Fruit fly (Drosophila melanogaster): Measurements from ENCODE around the gene Reepl1.

Reepl1 gene

dm6 chrX:11611056-11611644 is 38.6 kb downstream of the Reepl1 start:
- TF ChIP-seq svp (GFP tag) (no peak), vri (GFP tag; optimal IDR thresholded peaks at IDR 0.05) (no peak), Blimp-1 (GFP tag; optimal IDR thresholded peaks at IDR 0.05) (no peak), dac (GFP tag; optimal IDR thresholded peaks at IDR 0.05) (no peak), CG6854 (GFP tag; optimal IDR thresholded peaks at IDR 0.05) (peak; percentile 19), fkh (GFP tag; optimal IDR thresholded peaks at IDR 0.05) (peak; percentile 24), Eip78C (GFP tag) (peak; percentile 27), Smox (GFP tag; optimal IDR thresholded peaks at IDR 0.05) (no peak), CG6808 (GFP tag; optimal IDR thresholded peaks at IDR 0.05) (no peak), ss (GFP tag; optimal IDR thresholded peaks at IDR 0.05) (peak in 1 of 2 experiments; percentile 44), CG6163 (GFP tag; IDR thresholded peaks at IDR 0.05) (peak; percentile 28; the same call in 1 of the 3 replicates), CG15336 (GFP tag; IDR thresholded peaks at IDR 0.05) (0 out of 2 replicates have a peak, but pooled peaks have one; percentile 10)

DNA sequence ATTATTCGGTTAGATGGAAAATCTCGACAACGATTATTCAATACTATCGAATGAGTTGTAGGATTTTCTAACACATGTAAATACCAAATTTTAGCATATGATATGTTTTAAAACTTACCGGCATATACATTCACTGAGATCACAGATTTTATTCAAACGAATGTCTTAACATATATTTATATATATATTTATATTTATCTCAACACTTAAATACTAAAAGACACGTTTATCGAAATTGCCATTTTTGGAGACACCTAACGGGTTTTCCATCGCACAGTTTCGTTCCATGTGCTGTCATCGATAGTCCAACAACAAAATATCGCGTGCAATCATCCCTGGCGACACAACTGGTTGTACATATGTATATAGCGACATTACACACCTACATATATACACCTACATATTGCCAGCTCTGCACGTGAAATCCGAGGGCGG is 39.2 kb downstream of the Reepl1 start, which contains the start of the genes CG2247 and CG1703:
Gene CG2247, minus strand, starts transcription at position 8 of the 435 bp plus-strand sequence.
Gene CG1703, plus strand, starts transcription at position 283 of the 435 bp plus-strand sequence.
- TF ChIP-seq esn (GFP tag; optimal IDR thresholded peaks at IDR 0.05) (no peak), CG8319 (GFP tag; optimal IDR thresholded peaks at IDR 0.05) (no peak), CG11294 (GFP tag; IDR thresholded peaks at IDR 0.05) (no peak), lz (GFP tag; optimal IDR thresholded peaks at IDR 0.05) (no peak), CG31627 (GFP tag; optimal IDR thresholded peaks at IDR 0.05) (no peak)

DNA sequence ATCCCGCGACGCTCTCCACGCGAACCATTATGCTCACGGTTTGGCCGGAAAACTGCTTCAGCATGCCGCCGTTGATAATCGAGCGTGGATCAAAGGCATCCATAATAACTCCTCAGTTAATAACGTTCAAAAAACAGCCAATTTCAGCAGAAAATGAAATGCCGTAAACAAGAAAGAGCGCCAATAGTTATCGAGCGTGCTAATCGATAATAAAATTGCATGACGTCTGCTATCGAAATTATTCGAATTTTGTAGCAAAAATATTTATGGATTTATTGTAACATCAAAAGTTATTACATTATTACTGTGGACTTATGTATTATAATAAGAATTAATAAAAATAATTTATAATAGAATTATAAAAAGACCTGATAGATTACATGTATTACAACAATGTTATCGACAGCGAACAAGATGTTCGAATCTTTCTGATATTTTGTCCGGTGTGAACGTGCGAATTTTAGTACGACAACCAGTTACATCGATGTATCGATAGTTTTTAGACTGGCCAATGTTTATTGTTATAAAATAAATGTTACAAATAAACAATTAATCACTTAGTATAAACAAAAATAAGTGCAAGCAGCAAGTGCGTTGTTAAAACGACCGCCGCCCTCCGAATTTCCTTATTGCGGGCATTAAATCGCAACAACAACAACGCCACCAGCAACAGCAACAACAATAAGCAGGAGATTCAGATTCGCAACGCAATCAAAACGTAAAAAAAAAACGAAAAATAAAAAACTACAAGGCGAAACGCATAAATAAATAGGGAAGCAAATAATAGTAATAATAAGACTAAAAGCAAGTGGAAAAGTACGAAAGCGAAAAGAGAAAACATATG is 43.4 kb downstream of the Reepl1 start, which contains the start of the genes RPA3 and Met:
Gene RPA3, minus strand, starts transcription at position 189 of the 844 bp plus-strand sequence.
Gene Met, plus strand, starts transcription at position 473 of the 844 bp plus-strand sequence.
- TF ChIP-seq CG7368 (GFP tag; optimal IDR thresholded peaks at IDR 0.05) = no peak
- no peak for TF ChIP-seq net (GFP tag; optimal IDR thresholded peaks at IDR 0.05)
- peak; percentile 47 for TF ChIP-seq fkh (GFP tag; optimal IDR thresholded peaks at IDR 0.05)
- no peak for TF ChIP-seq Smox (GFP tag; optimal IDR thresholded peaks at IDR 0.05)
- 0 out of 3 replicates have a peak, but pooled peaks have one; percentile 17 for TF ChIP-seq eg (GFP tag; IDR thresholded peaks at IDR 0.05)
- no peak for TF ChIP-seq CG31627 (GFP tag; optimal IDR thresholded peaks at IDR 0.05)
- TF ChIP-seq salr (GFP tag; optimal IDR thresholded peaks at IDR 0.05) = no peak
- no peak for TF ChIP-seq Met (GFP tag; optimal IDR thresholded peaks at IDR 0.05)
- TF ChIP-seq achi (GFP tag; optimal IDR thresholded peaks at IDR 0.05) = no peak
- peak; percentile 46 for TF ChIP-seq Eip78C (GFP tag)
- no peak for TF ChIP-seq CG11902 (GFP tag; optimal IDR thresholded peaks at IDR 0.05)
- TF ChIP-seq CG8632 (GFP tag; optimal IDR thresholded peaks at IDR 0.05) = no peak
- TF ChIP-seq fd59A (GFP tag; optimal IDR thresholded peaks at IDR 0.05) = no peak
- TF ChIP-seq spab (GFP tag; optimal IDR thresholded peaks at IDR 0.05) = no peak
- peak; percentile 56 for TF ChIP-seq CG6808 (GFP tag; optimal IDR thresholded peaks at IDR 0.05)
- no peak for TF ChIP-seq CG9139 (GFP tag; optimal IDR thresholded peaks at IDR 0.05)
- peak; percentile 46 for TF ChIP-seq dsx (GFP tag; optimal IDR thresholded peaks at IDR 0.05; ENCODE audit: poor library complexity, severe bottlenecking)
- no peak for TF ChIP-seq CG6276 (GFP tag; optimal IDR thresholded peaks at IDR 0.05)

DNA sequence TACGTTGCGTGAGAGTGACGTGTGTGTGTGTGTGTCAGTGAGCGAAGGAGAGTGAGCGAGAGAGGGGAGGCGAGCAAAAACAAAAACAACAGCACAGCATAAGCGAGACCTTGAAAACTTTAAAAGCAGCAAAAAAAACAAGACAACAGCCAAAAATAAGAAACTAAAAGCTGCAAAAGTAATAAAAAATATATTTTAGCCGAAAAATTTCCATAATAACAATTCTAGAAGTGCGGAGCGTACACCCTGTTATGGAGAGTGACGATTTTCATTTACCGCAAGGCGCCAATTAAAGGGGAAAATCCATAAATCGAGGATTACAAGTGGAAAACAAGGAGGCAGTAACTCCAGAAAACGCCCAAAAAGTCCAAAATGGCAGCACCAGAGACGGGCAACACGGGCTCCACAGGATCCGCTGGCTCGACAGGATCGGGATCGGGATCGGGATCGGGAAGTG is 44.0 kb downstream of the Reepl1 start:
- TF ChIP-seq ss (GFP tag; optimal IDR thresholded peaks at IDR 0.05) (peak; percentile 63 to 76), Lpt (GFP tag; optimal IDR thresholded peaks at IDR 0.05) (peak; percentile 4), CG9139 (GFP tag; optimal IDR thresholded peaks at IDR 0.05) (no peak), CG3919 (GFP tag; optimal IDR thresholded peaks at IDR 0.05) (no peak), CG8119 (GFP tag; IDR thresholded peaks at IDR 0.05) (peak; percentile 25; the same call in 1 of the 3 replicates), CG6854 (GFP tag; optimal IDR thresholded peaks at IDR 0.05) (peak; percentile 40), pdm3 (GFP tag; optimal IDR thresholded peaks at IDR 0.05) (no peak), CG15336 (GFP tag; IDR thresholded peaks at IDR 0.05) (peak; percentile 48; the same call in 1 of the 2 replicates), CG6163 (GFP tag; IDR thresholded peaks at IDR 0.05) (peak; percentile 65; the same call in 1 of the 3 replicates), achi (GFP tag; optimal IDR thresholded peaks at IDR 0.05) (no peak)

Data from whole organism, prepupa.